Worm (Caenorhabditis elegans) whole organism, L2 larva: Measurements from ENCODE around the gene F14B8.4.
A peak's percentile ranks its signal among the peaks of the same experiment; 100 is the strongest.
"Not testable (repeated sequence)": the region's sequence is repeated elsewhere in the genome, so short reads cannot be mapped to it uniquely, and the experiment has no call there.

Experiments used
- F13H6.1 ChIP-seq: sonication (generic microtip); optimal IDR thresholded peaks from 2 replicates; lab custom pipeline; 2016; ENCODE audit warnings: missing genetic modification characterization, missing compliant biosample characterization
- R02D3.7 ChIP-seq: fragments of 150-350 bp; optimal IDR thresholded peaks from 2 replicates; lab custom pipeline; 2014; ENCODE audit warnings: missing biosample characterization, missing genetic modification characterization
- Y55F3AM.14 ChIP-seq: fragments of 200-800 bp; sonication (Bioruptor generic); optimal IDR thresholded peaks from 2 replicates; lab custom pipeline; 2018; ENCODE audit warnings: mild to moderate bottlenecking, missing genetic modification characterization, missing compliant biosample characterization
- ZK546.5 ChIP-seq: sonication (generic microtip); optimal IDR thresholded peaks from 2 replicates; lab custom pipeline; 2017; ENCODE audit warnings: missing biosample characterization, missing genetic modification characterization
- alr-1 ChIP-seq: fragments of 150-350 bp; optimal IDR thresholded peaks from 2 replicates; lab custom pipeline; 2014; ENCODE audit warnings: missing biosample characterization, missing genetic modification characterization
- ama-1 ChIP-seq: fragments of 150-350 bp; optimal IDR thresholded peaks from 2 replicates; lab custom pipeline; 2018; ENCODE audit warnings: inconsistent platforms
- blmp-1 ChIP-seq: sonication (generic microtip); optimal IDR thresholded peaks from 2 replicates; lab custom pipeline; 2017; ENCODE audit warnings: missing genetic modification characterization, mild to moderate bottlenecking, missing compliant biosample characterization, antibody characterized with exemption, moderate library complexity; ENCODE audit not compliant: insufficient read depth
- ceh-16 ChIP-seq: fragments of 150-350 bp; optimal IDR thresholded peaks from 2 replicates; lab custom pipeline; 2014; ENCODE audit warnings: missing biosample characterization, missing genetic modification characterization
- ceh-82 ChIP-seq: fragments of 150-350 bp; optimal IDR thresholded peaks from 2 replicates; lab custom pipeline; 2014; ENCODE audit warnings: missing biosample characterization, missing genetic modification characterization
- dmd-4 ChIP-seq: sonication (generic microtip); optimal IDR thresholded peaks from 2 replicates; lab custom pipeline; 2017; ENCODE audit warnings: missing biosample characterization, missing genetic modification characterization
- fos-1 ChIP-seq: fragments of 150-350 bp; optimal IDR thresholded peaks from 2 replicates; lab custom pipeline; 2014; ENCODE audit warnings: missing biosample characterization, missing genetic modification characterization
- gmeb-1 ChIP-seq: fragments of 150-350 bp; optimal IDR thresholded peaks from 2 replicates; lab custom pipeline; 2014; ENCODE audit warnings: missing biosample characterization, missing genetic modification characterization
- lin-13 ChIP-seq: fragments of 150-350 bp; optimal IDR thresholded peaks from 2 replicates; lab custom pipeline; 2014; ENCODE audit warnings: missing biosample characterization, missing genetic modification reagents, missing genetic modification characterization
- lin-39 ChIP-seq: fragments of 150-350 bp; optimal IDR thresholded peaks from 2 replicates; lab custom pipeline; 2014; ENCODE audit warnings: missing biosample characterization, missing genetic modification reagents, missing genetic modification characterization
- lsy-2 ChIP-seq, 2 experiments: fragments of 150-350 bp in 1 of 2; sonication (generic microtip) in 1 of 2; optimal IDR thresholded peaks; 2 replicates each; lab custom pipeline; 2014 to 2017; ENCODE audit warnings: missing biosample characterization in 2 of 2, missing genetic modification characterization in 2 of 2
- mab-5 ChIP-seq: fragments of 150-350 bp; optimal IDR thresholded peaks from 2 replicates; lab custom pipeline; 2014; ENCODE audit warnings: missing biosample characterization, missing genetic modification characterization
- mbf-1 ChIP-seq: sonication (generic microtip); optimal IDR thresholded peaks from 2 replicates; lab custom pipeline; 2017; ENCODE audit warnings: missing biosample characterization, missing genetic modification characterization
- mdl-1 ChIP-seq, 2 experiments: fragments of 150-350 bp in 1 of 2; sonication (generic microtip) in 1 of 2; optimal IDR thresholded peaks; 2 replicates each; lab custom pipeline; 2017; ENCODE audit warnings: missing biosample characterization in 2 of 2, missing genetic modification characterization in 2 of 2
- nhr-10 ChIP-seq: sonication (generic microtip); optimal IDR thresholded peaks from 2 replicates; lab custom pipeline; 2017; ENCODE audit warnings: missing biosample characterization, missing genetic modification characterization
- nhr-11 ChIP-seq: fragments of 150-350 bp; optimal IDR thresholded peaks from 2 replicates; lab custom pipeline; 2014; ENCODE audit warnings: missing biosample characterization, missing genetic modification characterization
- nhr-12 ChIP-seq: fragments of 150-350 bp; optimal IDR thresholded peaks from 2 replicates; lab custom pipeline; 2014; ENCODE audit warnings: missing biosample characterization, missing genetic modification characterization
- nhr-129 ChIP-seq: fragments of 150-350 bp; optimal IDR thresholded peaks from 2 replicates; lab custom pipeline; 2014; ENCODE audit warnings: missing biosample characterization, missing genetic modification characterization
- nhr-21 ChIP-seq: fragments of 150-350 bp; optimal IDR thresholded peaks from 2 replicates; lab custom pipeline; 2014; ENCODE audit warnings: missing biosample characterization, missing genetic modification characterization
- nhr-237 ChIP-seq: fragments of 150-350 bp; optimal IDR thresholded peaks from 2 replicates; lab custom pipeline; 2014; ENCODE audit warnings: missing biosample characterization, missing genetic modification characterization
- nhr-25 ChIP-seq: fragments of 150-350 bp; sonication (generic microtip); optimal IDR thresholded peaks from 3 replicates; lab custom pipeline; 2014; ENCODE audit warnings: missing biosample characterization, missing genetic modification characterization
- nhr-6 ChIP-seq: fragments of 150-350 bp; optimal IDR thresholded peaks from 2 replicates; lab custom pipeline; 2014; ENCODE audit warnings: missing biosample characterization, missing genetic modification characterization
- peb-1 ChIP-seq: fragments of 150-350 bp; optimal IDR thresholded peaks from 2 replicates; lab custom pipeline; 2014; ENCODE audit warnings: missing biosample characterization, missing genetic modification characterization
- sem-4 ChIP-seq: fragments of 150-350 bp; optimal IDR thresholded peaks from 2 replicates; lab custom pipeline; 2014; ENCODE audit warnings: missing biosample characterization, missing genetic modification reagents, missing genetic modification characterization
- skn-1 ChIP-seq: sonication (generic microtip); optimal IDR thresholded peaks from 2 replicates; lab custom pipeline; 2017; ENCODE audit warnings: missing biosample characterization, missing genetic modification characterization
- sma-3 ChIP-seq: sonication (generic microtip); optimal IDR thresholded peaks from 2 replicates; lab custom pipeline; 2016; ENCODE audit warnings: missing genetic modification reagents, missing genetic modification characterization, missing compliant biosample characterization
- sma-9 ChIP-seq, 2 experiments: fragments of 150-350 bp in 1 of 2; sonication (generic microtip) in 1 of 2; optimal IDR thresholded peaks; 2 replicates each; lab custom pipeline; 2014 to 2016; ENCODE audit warnings: missing genetic modification characterization in 2 of 2, mild to moderate bottlenecking in 1 of 2, missing biosample characterization in 1 of 2, missing compliant biosample characterization in 1 of 2, missing genetic modification reagents in 1 of 2, moderate library complexity in 1 of 2
- unc-39 ChIP-seq: fragments of 150-350 bp; optimal IDR thresholded peaks from 2 replicates; lab custom pipeline; 2014; ENCODE audit warnings: missing biosample characterization, missing genetic modification characterization
- unc-62 ChIP-seq: fragments of 150-350 bp; optimal IDR thresholded peaks from 2 replicates; lab custom pipeline; 2014; ENCODE audit warnings: missing biosample characterization, missing genetic modification reagents, missing genetic modification characterization
- zag-1 ChIP-seq: fragments of 150-350 bp; optimal IDR thresholded peaks from 2 replicates; lab custom pipeline; 2014; ENCODE audit warnings: missing biosample characterization, missing genetic modification characterization
- ztf-1 ChIP-seq: fragments of 200-800 bp; sonication (Bioruptor generic); conservative IDR thresholded peaks from 2 replicates; pipeline ENCODE4 v1.3.6; 2022; ENCODE audit warnings: missing genetic modification characterization, missing compliant biosample characterization
- ztf-11 ChIP-seq: sonication (generic microtip); optimal IDR thresholded peaks from 2 replicates; lab custom pipeline; 2017; ENCODE audit warnings: missing biosample characterization, missing genetic modification characterization
- ztf-4 ChIP-seq: fragments of 150-350 bp; optimal IDR thresholded peaks from 2 replicates; lab custom pipeline; 2014; ENCODE audit warnings: missing biosample characterization, missing genetic modification characterization

The F14B8.4 gene

DNA sequence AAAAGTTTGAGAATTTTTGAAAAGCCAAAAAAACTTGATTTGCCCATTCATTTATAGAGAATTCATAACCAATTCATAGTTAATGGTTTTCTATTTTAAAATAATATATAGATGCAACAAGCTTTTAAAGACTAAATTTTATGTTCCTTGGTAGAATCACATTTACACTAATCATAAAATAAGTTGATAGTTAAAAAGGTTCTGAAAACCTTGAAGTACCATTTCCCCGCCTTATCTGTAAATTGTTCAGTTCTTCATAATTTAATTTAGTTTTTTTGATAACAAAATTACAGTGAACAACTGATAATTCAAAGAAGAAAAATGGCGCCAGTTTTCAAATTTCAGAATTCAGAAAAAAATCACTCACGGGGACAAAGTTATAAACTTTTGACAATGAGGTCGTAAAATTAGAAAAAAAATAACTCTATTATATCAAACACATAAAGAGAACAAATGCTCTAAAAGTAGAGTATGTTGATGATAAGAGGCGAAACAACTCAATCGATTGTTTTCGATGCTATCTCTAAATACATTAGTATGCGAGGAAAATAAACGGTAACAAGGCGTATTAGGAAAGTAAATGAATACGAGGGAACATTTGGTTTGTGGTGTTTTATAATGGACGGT lies 14.4 kb downstream of the F14B8.4 start, which contains the start of gene F41C6.7:
F41C6.7 (minus strand) TSS at position 51 of the 627 bp plus-strand sequence.
- TF ChIP-seq sem-4 (tag; lab: Kevin White, UChicago) (no peak), fos-1 (tag; lab: Kevin White, UChicago) (peak; percentile 23)
- TF ChIP-seq, all 48 proteins: peak for 1

- TF ChIP-seq ama-1: no peak
- no peak for TF ChIP-seq Y55F3AM.14 (GFP tag; lab: Kevin White, UChicago)
- no peak for TF ChIP-seq lin-39 (tag; lab: Kevin White, UChicago)
- no peak for TF ChIP-seq nhr-6 (tag; lab: Kevin White, UChicago)
- TF ChIP-seq ztf-4 (tag; lab: Kevin White, UChicago): no peak
- no peak for TF ChIP-seq ztf-1
- TF ChIP-seq F13H6.1: no peak
- TF ChIP-seq ZK546.5 (tag; lab: Kevin White, UChicago): no peak
- TF ChIP-seq nhr-12 (tag; lab: Kevin White, UChicago): no peak
- TF ChIP-seq zag-1 (tag; lab: Kevin White, UChicago): no peak
- no peak for TF ChIP-seq nhr-10 (tag; lab: Kevin White, UChicago)
- TF ChIP-seq unc-62 (GFP tag; lab: Kevin White, UChicago): no peak
- no peak for TF ChIP-seq nhr-11 (tag; lab: Kevin White, UChicago)
- no peak for TF ChIP-seq nhr-21 (tag; lab: Kevin White, UChicago)
- no peak for TF ChIP-seq sem-4 (tag; lab: Kevin White, UChicago)
- TF ChIP-seq skn-1: no peak
- no peak for TF ChIP-seq fos-1 (tag; lab: Kevin White, UChicago)
- TF ChIP-seq mdl-1 (tag; optimal IDR thresholded peaks at IDR 0.05; lab: Kevin White, UChicago): no peak
- TF ChIP-seq nhr-237: no peak
Observed at ce11 chrX:6884439-6884838, 15.3 kb downstream of the F14B8.4 start.

- not testable (repeated sequence) for TF ChIP-seq dmd-4; lin-39 (tag; lab: Kevin White, UChicago); lin-13 (GFP tag; lab: Kevin White, UChicago)
Observed at ce11 chrX:6881795-6882194, 18.0 kb downstream of the F14B8.4 start, which contains the start of gene F41C6.6. TSS of gene F41C6.6 (minus strand) at chrX:6881895.

DNA sequence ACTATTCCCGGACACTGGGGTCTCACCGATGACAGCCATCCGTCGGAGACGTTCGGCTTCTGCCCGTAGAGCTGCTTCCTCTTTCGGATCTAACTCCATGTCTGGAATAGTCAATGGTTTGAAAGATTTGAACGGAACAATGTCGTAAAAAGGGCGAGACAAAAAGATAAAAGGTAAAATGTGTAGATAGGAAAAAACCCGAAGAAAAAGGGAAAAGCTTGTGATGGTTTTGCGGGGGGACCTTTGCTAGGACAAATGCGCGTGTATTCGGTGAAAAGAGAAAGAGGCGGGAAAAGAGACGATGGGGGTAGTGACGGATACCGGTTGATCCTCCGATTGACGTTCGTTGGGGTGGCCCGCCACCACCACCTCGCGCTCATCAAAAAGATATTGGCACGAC lies 22.3 kb downstream of the F14B8.4 start, which contains the start of gene col-173:
col-173 (minus strand) TSS at position 101 of the 400 bp plus-strand sequence.
- TF ChIP-seq sma-9 (GFP tag; optimal IDR thresholded peaks at IDR 0.05; lab: Kevin White, UChicago) (no peak), sma-9 (tag; optimal IDR thresholded peaks at IDR 0.05; lab: Kevin White, UChicago) (no peak), ceh-82 (tag; lab: Kevin White, UChicago) (no peak), ceh-16 (tag; lab: Kevin White, UChicago) (no peak), R02D3.7 (no peak), nhr-129 (tag; lab: Kevin White, UChicago) (no peak), nhr-21 (tag; lab: Kevin White, UChicago) (no peak), sma-3 (GFP tag; lab: Kevin White, UChicago) (no peak), mdl-1 (tag; optimal IDR thresholded peaks at IDR 0.05; lab: Kevin White, UChicago) (no peak), sem-4 (tag; lab: Kevin White, UChicago) (no peak), blmp-1 (tag; lab: Kevin White, UChicago) (no peak), ztf-4 (tag; lab: Kevin White, UChicago) (no peak), alr-1 (tag; lab: Kevin White, UChicago) (no peak), ztf-1 (no peak), unc-39 (tag; lab: Kevin White, UChicago) (no peak), nhr-25 (tag; lab: Kevin White, UChicago) (no peak), gmeb-1 (no peak), ztf-11 (tag; lab: Kevin White, UChicago) (no peak)
- TF ChIP-seq, all 48 proteins: peak for 0

ce11 chrX:6875273-6875672 lies 24.5 kb downstream of the F14B8.4 start:
- TF ChIP-seq nhr-6 (tag; lab: Kevin White, UChicago) (no peak), alr-1 (tag; lab: Kevin White, UChicago) (no peak), ama-1 (no peak), sma-9 (GFP tag; optimal IDR thresholded peaks at IDR 0.05; lab: Kevin White, UChicago) (no peak), sma-9 (tag; optimal IDR thresholded peaks at IDR 0.05; lab: Kevin White, UChicago) (no peak), ceh-16 (tag; lab: Kevin White, UChicago) (no peak), ZK546.5 (tag; lab: Kevin White, UChicago) (no peak), mab-5 (no peak), mbf-1 (no peak), fos-1 (tag; lab: Kevin White, UChicago) (no peak), peb-1 (no peak), ceh-82 (tag; lab: Kevin White, UChicago) (no peak), lsy-2 (tag; optimal IDR thresholded peaks at IDR 0.05; lab: Kevin White, UChicago) (no peak), nhr-129 (tag; lab: Kevin White, UChicago) (no peak)
